Worm (Caenorhabditis elegans) whole organism, L2 larva: Measurements from ENCODE around the gene pfd-5.
A peak's percentile ranks its signal among the peaks of the same experiment; 100 is the strongest.

Experiments
- F13H6.1 ChIP-seq: sonication (generic microtip); optimal IDR thresholded peaks from 2 replicates; lab custom pipeline; 2016; ENCODE audit warnings: missing genetic modification characterization, missing compliant biosample characterization
- R02D3.7 ChIP-seq: fragments of 150-350 bp; optimal IDR thresholded peaks from 2 replicates; lab custom pipeline; 2014; ENCODE audit warnings: missing biosample characterization, missing genetic modification characterization
- Y55F3AM.14 ChIP-seq: fragments of 200-800 bp; sonication (Bioruptor generic); optimal IDR thresholded peaks from 2 replicates; lab custom pipeline; 2018; ENCODE audit warnings: mild to moderate bottlenecking, missing genetic modification characterization, missing compliant biosample characterization
- alr-1 ChIP-seq: fragments of 150-350 bp; optimal IDR thresholded peaks from 2 replicates; lab custom pipeline; 2014; ENCODE audit warnings: missing biosample characterization, missing genetic modification characterization
- aly-2 ChIP-seq: fragments of 150-350 bp; optimal IDR thresholded peaks from 2 replicates; lab custom pipeline; 2014; ENCODE audit warnings: missing biosample characterization, missing genetic modification characterization
- ama-1 ChIP-seq: fragments of 150-350 bp; optimal IDR thresholded peaks from 2 replicates; lab custom pipeline; 2018; ENCODE audit warnings: inconsistent platforms
- blmp-1 ChIP-seq: sonication (generic microtip); optimal IDR thresholded peaks from 2 replicates; lab custom pipeline; 2017; ENCODE audit warnings: missing genetic modification characterization, mild to moderate bottlenecking, missing compliant biosample characterization, antibody characterized with exemption, moderate library complexity; ENCODE audit not compliant: insufficient read depth
- ceh-16 ChIP-seq: fragments of 150-350 bp; optimal IDR thresholded peaks from 2 replicates; lab custom pipeline; 2014; ENCODE audit warnings: missing biosample characterization, missing genetic modification characterization
- crh-2 ChIP-seq: sonication (generic microtip); optimal IDR thresholded peaks from 2 replicates; lab custom pipeline; 2017; ENCODE audit warnings: missing biosample characterization, missing genetic modification characterization
- dmd-4 ChIP-seq: sonication (generic microtip); optimal IDR thresholded peaks from 2 replicates; lab custom pipeline; 2017; ENCODE audit warnings: missing biosample characterization, missing genetic modification characterization
- egl-27 ChIP-seq: sonication (generic microtip); optimal IDR thresholded peaks from 3 replicates; lab custom pipeline; 2017; ENCODE audit warnings: missing biosample characterization, missing genetic modification reagents, missing genetic modification characterization
- elt-1 ChIP-seq: fragments of 150-350 bp; optimal IDR thresholded peaks from 2 replicates; lab custom pipeline; 2014; ENCODE audit warnings: missing biosample characterization, missing genetic modification characterization
- elt-3 ChIP-seq: sonication (generic microtip); optimal IDR thresholded peaks from 2 replicates; lab custom pipeline; 2017; ENCODE audit warnings: missing biosample characterization, missing genetic modification characterization
- fos-1 ChIP-seq: fragments of 150-350 bp; optimal IDR thresholded peaks from 2 replicates; lab custom pipeline; 2014; ENCODE audit warnings: missing biosample characterization, missing genetic modification characterization
- gmeb-1 ChIP-seq: fragments of 150-350 bp; optimal IDR thresholded peaks from 2 replicates; lab custom pipeline; 2014; ENCODE audit warnings: missing biosample characterization, missing genetic modification characterization
- lin-11 ChIP-seq: fragments of 150-350 bp; sonication (generic microtip); optimal IDR thresholded peaks from 2 replicates; lab custom pipeline; 2014; ENCODE audit warnings: missing biosample characterization, missing genetic modification characterization, inconsistent platforms, mixed read lengths
- lin-39 ChIP-seq: fragments of 150-350 bp; optimal IDR thresholded peaks from 2 replicates; lab custom pipeline; 2014; ENCODE audit warnings: missing biosample characterization, missing genetic modification reagents, missing genetic modification characterization
- lsy-2 ChIP-seq, 2 experiments: fragments of 150-350 bp in 1 of 2; sonication (generic microtip) in 1 of 2; optimal IDR thresholded peaks; 2 replicates each; lab custom pipeline; 2014 to 2017; ENCODE audit warnings: missing biosample characterization in 2 of 2, missing genetic modification characterization in 2 of 2
- mab-5 ChIP-seq: fragments of 150-350 bp; optimal IDR thresholded peaks from 2 replicates; lab custom pipeline; 2014; ENCODE audit warnings: missing biosample characterization, missing genetic modification characterization
- mbf-1 ChIP-seq: sonication (generic microtip); optimal IDR thresholded peaks from 2 replicates; lab custom pipeline; 2017; ENCODE audit warnings: missing biosample characterization, missing genetic modification characterization
- mdl-1 ChIP-seq, 2 experiments: fragments of 150-350 bp in 1 of 2; sonication (generic microtip) in 1 of 2; optimal IDR thresholded peaks; 2 replicates each; lab custom pipeline; 2017; ENCODE audit warnings: missing biosample characterization in 2 of 2, missing genetic modification characterization in 2 of 2
- nhr-10 ChIP-seq: sonication (generic microtip); optimal IDR thresholded peaks from 2 replicates; lab custom pipeline; 2017; ENCODE audit warnings: missing biosample characterization, missing genetic modification characterization
- nhr-12 ChIP-seq: fragments of 150-350 bp; optimal IDR thresholded peaks from 2 replicates; lab custom pipeline; 2014; ENCODE audit warnings: missing biosample characterization, missing genetic modification characterization
- nhr-129 ChIP-seq: fragments of 150-350 bp; optimal IDR thresholded peaks from 2 replicates; lab custom pipeline; 2014; ENCODE audit warnings: missing biosample characterization, missing genetic modification characterization
- nhr-21 ChIP-seq: fragments of 150-350 bp; optimal IDR thresholded peaks from 2 replicates; lab custom pipeline; 2014; ENCODE audit warnings: missing biosample characterization, missing genetic modification characterization
- nhr-23 ChIP-seq: fragments of 150-350 bp; optimal IDR thresholded peaks from 2 replicates; lab custom pipeline; 2014; ENCODE audit warnings: missing biosample characterization, missing genetic modification reagents, missing genetic modification characterization
- nhr-237 ChIP-seq: fragments of 150-350 bp; optimal IDR thresholded peaks from 2 replicates; lab custom pipeline; 2014; ENCODE audit warnings: missing biosample characterization, missing genetic modification characterization
- nhr-25 ChIP-seq: fragments of 150-350 bp; sonication (generic microtip); optimal IDR thresholded peaks from 3 replicates; lab custom pipeline; 2014; ENCODE audit warnings: missing biosample characterization, missing genetic modification characterization
- nhr-6 ChIP-seq: fragments of 150-350 bp; optimal IDR thresholded peaks from 2 replicates; lab custom pipeline; 2014; ENCODE audit warnings: missing biosample characterization, missing genetic modification characterization
- nhr-77 ChIP-seq: fragments of 150-350 bp; optimal IDR thresholded peaks from 2 replicates; lab custom pipeline; 2014; ENCODE audit warnings: missing biosample characterization, missing genetic modification characterization
- sem-4 ChIP-seq: fragments of 150-350 bp; optimal IDR thresholded peaks from 2 replicates; lab custom pipeline; 2014; ENCODE audit warnings: missing biosample characterization, missing genetic modification reagents, missing genetic modification characterization
- skn-1 ChIP-seq: sonication (generic microtip); optimal IDR thresholded peaks from 2 replicates; lab custom pipeline; 2017; ENCODE audit warnings: missing biosample characterization, missing genetic modification characterization
- sma-3 ChIP-seq: sonication (generic microtip); optimal IDR thresholded peaks from 2 replicates; lab custom pipeline; 2016; ENCODE audit warnings: missing genetic modification reagents, missing genetic modification characterization, missing compliant biosample characterization
- sma-9 ChIP-seq, 2 experiments: fragments of 150-350 bp in 1 of 2; sonication (generic microtip) in 1 of 2; optimal IDR thresholded peaks; 2 replicates each; lab custom pipeline; 2014 to 2016; ENCODE audit warnings: missing genetic modification characterization in 2 of 2, mild to moderate bottlenecking in 1 of 2, missing biosample characterization in 1 of 2, missing compliant biosample characterization in 1 of 2, missing genetic modification reagents in 1 of 2, moderate library complexity in 1 of 2
- snpc-4 ChIP-seq: fragments of 150-350 bp; optimal IDR thresholded peaks from 2 replicates; lab custom pipeline; 2014; ENCODE audit warnings: missing biosample characterization, missing genetic modification characterization
- unc-39 ChIP-seq: fragments of 150-350 bp; optimal IDR thresholded peaks from 2 replicates; lab custom pipeline; 2014; ENCODE audit warnings: missing biosample characterization, missing genetic modification characterization
- unc-55 ChIP-seq: fragments of 150-350 bp; sonication (generic microtip); optimal IDR thresholded peaks from 3 replicates; lab custom pipeline; 2014; ENCODE audit warnings: missing biosample characterization, missing genetic modification reagents, missing genetic modification characterization
- unc-62 ChIP-seq: fragments of 150-350 bp; optimal IDR thresholded peaks from 2 replicates; lab custom pipeline; 2014; ENCODE audit warnings: missing biosample characterization, missing genetic modification reagents, missing genetic modification characterization
- zag-1 ChIP-seq: fragments of 150-350 bp; optimal IDR thresholded peaks from 2 replicates; lab custom pipeline; 2014; ENCODE audit warnings: missing biosample characterization, missing genetic modification characterization
- ztf-1 ChIP-seq: fragments of 200-800 bp; sonication (Bioruptor generic); conservative IDR thresholded peaks from 2 replicates; pipeline ENCODE4 v1.3.6; 2022; ENCODE audit warnings: missing genetic modification characterization, missing compliant biosample characterization
- ztf-11 ChIP-seq: sonication (generic microtip); optimal IDR thresholded peaks from 2 replicates; lab custom pipeline; 2017; ENCODE audit warnings: missing biosample characterization, missing genetic modification characterization
- ztf-4 ChIP-seq: fragments of 150-350 bp; optimal IDR thresholded peaks from 2 replicates; lab custom pipeline; 2014; ENCODE audit warnings: missing biosample characterization, missing genetic modification characterization

Gene pfd-5

DNA sequence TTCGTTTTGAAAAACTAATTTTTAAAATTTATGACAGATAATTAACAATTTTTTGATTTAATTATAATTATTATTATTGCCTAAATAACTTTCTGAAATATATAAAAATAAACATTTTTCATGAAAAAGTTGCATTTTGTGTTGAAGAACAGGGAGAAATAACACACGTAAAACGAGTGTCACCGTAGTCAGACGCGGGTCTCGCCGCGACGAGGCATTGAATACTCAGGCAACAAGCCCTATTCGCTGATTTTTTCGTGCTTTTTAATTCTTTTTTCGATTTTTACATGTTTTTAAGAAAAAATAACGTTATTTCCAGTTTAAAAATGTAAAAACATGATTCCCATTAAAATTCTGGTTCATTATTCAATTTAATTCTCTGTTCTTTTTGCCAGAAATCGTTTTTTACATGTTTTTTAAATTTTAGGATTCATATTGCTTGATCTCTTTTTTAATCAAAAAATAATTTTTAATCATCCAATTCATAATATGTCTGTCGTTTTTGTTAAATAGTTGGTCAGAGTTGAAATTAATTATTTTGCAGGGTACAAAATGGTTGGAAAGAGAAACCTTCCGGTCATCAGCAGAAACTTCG lies 9.3 kb upstream of the pfd-5 start, which contains the start of gene rpl-6 (continued):
- TF ChIP-seq nhr-237 (no peak), ztf-1 (no peak), nhr-23 (tag; lab: Kevin White, UChicago) (no peak), ztf-4 (peak; percentile 73), egl-27 (peak; percentile 76), sem-4 (tag; lab: Kevin White, UChicago) (peak; percentile 80), blmp-1 (tag; lab: Kevin White, UChicago) (peak; percentile 72), elt-1 (tag; lab: Kevin White, UChicago) (no peak), alr-1 (tag; lab: Kevin White, UChicago) (no peak)

DNA sequence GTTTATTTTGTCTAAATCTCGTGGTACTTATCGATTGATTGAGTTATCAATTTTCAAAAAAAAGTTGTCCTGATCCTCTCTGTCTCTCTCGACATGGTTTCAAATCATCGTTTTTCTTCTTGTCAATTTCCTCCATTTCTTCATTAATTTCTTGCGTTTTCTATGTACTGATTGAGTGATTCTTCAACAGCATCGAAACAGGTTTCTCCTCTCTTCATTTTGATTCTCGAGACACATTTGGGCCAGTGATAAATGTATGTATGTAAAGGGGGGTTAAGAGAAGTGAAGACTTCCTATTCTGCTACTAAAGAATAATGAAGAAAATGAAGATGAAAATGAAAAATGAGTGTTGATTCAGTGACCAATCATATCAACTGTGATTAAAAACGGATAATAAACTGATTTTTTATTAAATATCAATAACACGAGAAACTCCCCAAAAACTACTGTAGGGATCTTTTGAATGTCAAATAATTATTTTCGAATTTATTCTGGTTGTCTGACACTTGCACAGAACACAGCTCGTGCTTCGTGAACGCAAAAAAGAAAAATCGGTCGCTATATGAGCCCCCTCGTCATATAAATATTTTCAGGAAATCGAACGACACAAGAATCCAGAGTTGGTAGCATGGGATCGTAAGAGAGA lies 4.6 kb upstream of the pfd-5 start:
- TF ChIP-seq nhr-21 (tag; lab: Kevin White, UChicago), result peak; percentile 65
- TF ChIP-seq elt-1 (tag; lab: Kevin White, UChicago), result no peak
- TF ChIP-seq Y55F3AM.14 (GFP tag; lab: Kevin White, UChicago), result no peak
- no peak for TF ChIP-seq ztf-11 (tag; lab: Kevin White, UChicago)
- TF ChIP-seq crh-2 (tag; lab: Kevin White, UChicago), result no peak
- TF ChIP-seq zag-1 (tag; lab: Kevin White, UChicago), result no peak
- TF ChIP-seq F13H6.1, result no peak
- TF ChIP-seq mab-5 (tag; lab: Kevin White, UChicago), result no peak
- TF ChIP-seq sma-3 (GFP tag; lab: Kevin White, UChicago), result peak; percentile 27
- no peak for TF ChIP-seq nhr-6 (tag; lab: Kevin White, UChicago)
- no peak for TF ChIP-seq ztf-4
- peak; percentile 6 for TF ChIP-seq blmp-1 (tag; lab: Kevin White, UChicago)
- no peak for TF ChIP-seq elt-3 (tag; lab: Kevin White, UChicago)
- TF ChIP-seq unc-39 (tag; lab: Kevin White, UChicago), result no peak
- TF ChIP-seq lin-11 (tag; lab: Kevin White, UChicago), result no peak
- no peak for TF ChIP-seq unc-62 (GFP tag; lab: Kevin White, UChicago)
- peak in 1 of 2 experiments; percentile 20 for TF ChIP-seq lsy-2 (tag; optimal IDR thresholded peaks at IDR 0.05; lab: Kevin White, UChicago)
- TF ChIP-seq lin-39 (tag; lab: Kevin White, UChicago), result no peak
- no peak for TF ChIP-seq snpc-4
- no peak for TF ChIP-seq nhr-10 (tag; lab: Kevin White, UChicago)
- TF ChIP-seq sma-9 (GFP tag; optimal IDR thresholded peaks at IDR 0.05; lab: Kevin White, UChicago), result peak; percentile 50
- TF ChIP-seq sma-9 (tag; optimal IDR thresholded peaks at IDR 0.05; lab: Kevin White, UChicago), result no peak
- no peak for TF ChIP-seq mbf-1
- no peak for TF ChIP-seq unc-55
- TF ChIP-seq nhr-237, result no peak
- no peak for TF ChIP-seq mdl-1 (tag; optimal IDR thresholded peaks at IDR 0.05; lab: Kevin White, UChicago)
- no peak for TF ChIP-seq nhr-77 (tag; lab: Kevin White, UChicago)
- TF ChIP-seq ztf-1, result no peak
- TF ChIP-seq egl-27, result peak; percentile 75
- no peak for TF ChIP-seq nhr-12
- peak; percentile 45 for TF ChIP-seq gmeb-1 (tag; lab: Kevin White, UChicago)
- TF ChIP-seq aly-2 (tag; lab: Kevin White, UChicago), result no peak
- TF ChIP-seq R02D3.7 (tag; lab: Kevin White, UChicago), result no peak
- peak; percentile 42 for TF ChIP-seq fos-1 (tag; lab: Kevin White, UChicago)
- TF ChIP-seq skn-1, result no peak
- TF ChIP-seq dmd-4 (tag; lab: Kevin White, UChicago), result no peak
- TF ChIP-seq ceh-16, result no peak
- no peak for TF ChIP-seq ama-1
- peak; percentile 67 for TF ChIP-seq nhr-25
- TF ChIP-seq nhr-129 (tag; lab: Kevin White, UChicago), result no peak
